Worm (Caenorhabditis elegans) whole organism, late embryonic: ENCODE data around the gene lgc-45.

ENCODE experiments used
- C08G9.2 ChIP-seq: sonication (generic microtip); optimal IDR thresholded peaks from 2 replicates; lab custom pipeline; 2016; ENCODE audit warnings: mild to moderate bottlenecking, missing genetic modification characterization, moderate library complexity, missing compliant biosample characterization
- C38D4.7 ChIP-seq: fragments of 200-800 bp; sonication (Bioruptor generic); optimal IDR thresholded peaks from 2 replicates; lab custom pipeline; 2018; ENCODE audit warnings: mild to moderate bottlenecking, missing genetic modification characterization, moderate library complexity, missing compliant biosample characterization
- F13H6.1 ChIP-seq: sonication (generic microtip); optimal IDR thresholded peaks from 2 replicates; lab custom pipeline; 2016; ENCODE audit warnings: missing genetic modification characterization, missing compliant biosample characterization
- K02D7.2 ChIP-seq: sonication (generic microtip); optimal IDR thresholded peaks from 2 replicates; lab custom pipeline; 2017; ENCODE audit warnings: mild to moderate bottlenecking, missing genetic modification characterization, missing compliant biosample characterization
- K09A11.1 ChIP-seq: sonication (generic microtip); optimal IDR thresholded peaks from 2 replicates; lab custom pipeline; 2017; ENCODE audit warnings: antibody characterized with exemption, mild to moderate bottlenecking, missing genetic modification characterization, missing compliant biosample characterization; ENCODE audit not compliant: insufficient read depth
- T23F11.4 ChIP-seq: fragments of 200-800 bp; sonication (Bioruptor generic); optimal IDR thresholded peaks from 2 replicates; lab custom pipeline; 2018; ENCODE audit warnings: mild to moderate bottlenecking, missing genetic modification characterization, missing compliant biosample characterization
- ahr-1 ChIP-seq: sonication (generic microtip); optimal IDR thresholded peaks from 2 replicates; lab custom pipeline; 2016; ENCODE audit warnings: missing genetic modification characterization, missing compliant biosample characterization
- ceh-18 ChIP-seq: sonication (generic microtip); optimal IDR thresholded peaks from 2 replicates; lab custom pipeline; 2016; ENCODE audit warnings: missing genetic modification characterization, missing compliant biosample characterization
- ceh-22 ChIP-seq: sonication (generic microtip); optimal IDR thresholded peaks from 2 replicates; lab custom pipeline; 2017; ENCODE audit warnings: missing biosample characterization, missing genetic modification characterization
- ceh-31 ChIP-seq: sonication (generic microtip); optimal IDR thresholded peaks from 2 replicates; lab custom pipeline; 2016; ENCODE audit warnings: missing genetic modification characterization, missing compliant biosample characterization
- ceh-45 ChIP-seq: fragments of 200-800 bp; sonication (Bioruptor generic); IDR thresholded peaks from 2 replicates; pipeline ENCODE4 v1.3.6; 2022; ENCODE audit warnings: missing genetic modification reagents, missing genetic modification characterization, missing compliant biosample characterization
- ceh-48 ChIP-seq: sonication (generic microtip); optimal IDR thresholded peaks from 2 replicates; lab custom pipeline; 2016; ENCODE audit warnings: missing genetic modification characterization, inconsistent platforms, missing compliant biosample characterization
- ceh-6 ChIP-seq: fragments of 200-800 bp; sonication (Bioruptor generic); optimal IDR thresholded peaks from 2 replicates; lab custom pipeline; 2018; ENCODE audit warnings: mild to moderate bottlenecking, missing genetic modification characterization, missing compliant biosample characterization
- che-1 ChIP-seq: sonication (generic microtip); optimal IDR thresholded peaks from 2 replicates; lab custom pipeline; 2016; ENCODE audit warnings: mild to moderate bottlenecking, missing genetic modification characterization, missing compliant biosample characterization
- dmd-4 ChIP-seq: sonication (generic microtip); optimal IDR thresholded peaks from 2 replicates; lab custom pipeline; 2016; ENCODE audit warnings: borderline replicate concordance, missing genetic modification characterization, missing compliant biosample characterization
- dve-1 ChIP-seq: sonication (generic microtip); optimal IDR thresholded peaks from 2 replicates; lab custom pipeline; 2017; ENCODE audit warnings: antibody characterized with exemption, mild to moderate bottlenecking, missing genetic modification characterization, missing compliant biosample characterization
- elt-2 ChIP-seq: sonication (generic microtip); optimal IDR thresholded peaks from 2 replicates; lab custom pipeline; 2016; ENCODE audit warnings: missing genetic modification reagents, missing genetic modification characterization, missing compliant biosample characterization
- elt-4 ChIP-seq: sonication (generic microtip); optimal IDR thresholded peaks from 2 replicates; lab custom pipeline; 2016; ENCODE audit warnings: missing genetic modification characterization, missing compliant biosample characterization
- eyg-1 ChIP-seq: sonication (generic microtip); optimal IDR thresholded peaks from 2 replicates; lab custom pipeline; 2016; ENCODE audit warnings: missing genotype, missing genetic modification characterization, missing compliant biosample characterization
- fax-1 ChIP-seq: sonication (generic microtip); optimal IDR thresholded peaks from 2 replicates; lab custom pipeline; 2016; ENCODE audit warnings: missing genotype, missing genetic modification characterization, missing compliant biosample characterization
- fkh-6 ChIP-seq: sonication (generic microtip); optimal IDR thresholded peaks from 2 replicates; lab custom pipeline; 2016; ENCODE audit warnings: missing genetic modification characterization, missing compliant biosample characterization
- gmeb-2 ChIP-seq: sonication (generic microtip); optimal IDR thresholded peaks from 2 replicates; lab custom pipeline; 2016; ENCODE audit warnings: missing genetic modification characterization, inconsistent platforms, missing compliant biosample characterization
- hlh-13 ChIP-seq: fragments of 200-800 bp; sonication (Bioruptor generic); optimal IDR thresholded peaks from 2 replicates; lab custom pipeline; 2018; ENCODE audit warnings: mild to moderate bottlenecking, missing genetic modification characterization, missing compliant biosample characterization
- hlh-15 ChIP-seq: sonication (generic microtip); optimal IDR thresholded peaks from 2 replicates; lab custom pipeline; 2016; ENCODE audit warnings: missing genetic modification characterization, missing compliant biosample characterization
- hlh-30 ChIP-seq: sonication (generic microtip); optimal IDR thresholded peaks from 2 replicates; lab custom pipeline; 2017; ENCODE audit warnings: antibody characterized with exemption, missing genetic modification characterization, missing compliant biosample characterization; ENCODE audit not compliant: insufficient read depth
- hlh-6 ChIP-seq: sonication (generic microtip); optimal IDR thresholded peaks from 2 replicates; lab custom pipeline; 2016; ENCODE audit warnings: missing genotype, missing genetic modification characterization, missing compliant biosample characterization
- hlh-8 ChIP-seq: sonication (generic microtip); optimal IDR thresholded peaks from 2 replicates; lab custom pipeline; 2016; ENCODE audit warnings: missing genotype, missing genetic modification characterization, missing compliant biosample characterization
- lim-6 ChIP-seq: sonication (generic microtip); optimal IDR thresholded peaks from 2 replicates; lab custom pipeline; 2016; ENCODE audit warnings: missing genetic modification characterization, missing compliant biosample characterization
- lin-11 ChIP-seq: fragments of 200-800 bp; sonication (Bioruptor generic); optimal IDR thresholded peaks from 2 replicates; lab custom pipeline; 2018; ENCODE audit warnings: mild to moderate bottlenecking, missing genetic modification characterization, missing compliant biosample characterization
- nfya-1 ChIP-seq: sonication (generic microtip); optimal IDR thresholded peaks from 2 replicates; lab custom pipeline; 2017; ENCODE audit warnings: missing genetic modification characterization, mild to moderate bottlenecking, missing compliant biosample characterization, antibody characterized with exemption, moderate library complexity
- nhr-11 ChIP-seq: fragments of 150-350 bp; optimal IDR thresholded peaks from 2 replicates; lab custom pipeline; 2014; ENCODE audit warnings: missing biosample characterization, missing genetic modification characterization
- npax-4 ChIP-seq: sonication (generic microtip); optimal IDR thresholded peaks from 2 replicates; lab custom pipeline; 2016; ENCODE audit warnings: missing genetic modification characterization, missing compliant biosample characterization
- odd-2 ChIP-seq: sonication (generic microtip); optimal IDR thresholded peaks from 2 replicates; lab custom pipeline; 2017; ENCODE audit warnings: antibody characterized with exemption, mild to moderate bottlenecking, missing genetic modification characterization, missing compliant biosample characterization
- pax-1 ChIP-seq: fragments of 150-350 bp; optimal IDR thresholded peaks from 2 replicates; lab custom pipeline; 2014; ENCODE audit warnings: missing biosample characterization, missing genetic modification characterization
- pha-4 ChIP-seq: fragments of 150-350 bp; optimal IDR thresholded peaks from 2 replicates; lab custom pipeline; 2018; ENCODE audit warnings: missing biosample characterization, missing genetic modification reagents, missing genetic modification characterization
- pqm-1 ChIP-seq: sonication (generic microtip); optimal IDR thresholded peaks from 2 replicates; lab custom pipeline; 2016; ENCODE audit warnings: missing genetic modification characterization, missing compliant biosample characterization
- pros-1 ChIP-seq: fragments of 150-350 bp; optimal IDR thresholded peaks from 2 replicates; lab custom pipeline; 2014; ENCODE audit warnings: missing biosample characterization, missing genetic modification reagents, missing genetic modification characterization
- ref-2 ChIP-seq: sonication (generic microtip); optimal IDR thresholded peaks from 2 replicates; lab custom pipeline; 2016; ENCODE audit warnings: missing genetic modification characterization, missing compliant biosample characterization
- rnt-1 ChIP-seq: sonication (generic microtip); optimal IDR thresholded peaks from 2 replicates; lab custom pipeline; 2016; ENCODE audit warnings: missing genetic modification characterization, missing compliant biosample characterization
- sdc-2 ChIP-seq: sonication (generic microtip); optimal IDR thresholded peaks from 2 replicates; lab custom pipeline; 2016; ENCODE audit warnings: missing genotype, missing genetic modification characterization, missing compliant biosample characterization
- sox-2 ChIP-seq: fragments of 200-800 bp; sonication (Bioruptor generic); IDR thresholded peaks from 2 replicates; pipeline ENCODE4 v1.3.6; 2022; ENCODE audit warnings: missing genetic modification reagents, missing genetic modification characterization, missing compliant biosample characterization
- tbx-2 ChIP-seq: sonication (generic microtip); optimal IDR thresholded peaks from 2 replicates; lab custom pipeline; 2016; ENCODE audit warnings: missing genetic modification characterization, missing compliant biosample characterization
- tbx-7 ChIP-seq: sonication (generic microtip); optimal IDR thresholded peaks from 2 replicates; lab custom pipeline; 2016; ENCODE audit warnings: missing genotype, missing genetic modification characterization, missing compliant biosample characterization
- ttx-3 ChIP-seq: sonication (generic microtip); optimal IDR thresholded peaks from 2 replicates; lab custom pipeline; 2016; ENCODE audit warnings: missing genetic modification reagents, missing genetic modification characterization, missing compliant biosample characterization
- unc-3 ChIP-seq, 2 experiments: fragments of 200-800 bp in 1 of 2; sonication (Bioruptor generic) in 1 of 2; sonication (generic microtip) in 1 of 2; conservative IDR thresholded peaks in 1 of 2; optimal IDR thresholded peaks in 1 of 2; 2 replicates each; pipeline versions ENCODE4 v1.3.6 to Lab custom; 2016 to 2022; ENCODE audit warnings: missing compliant biosample characterization in 2 of 2, missing genetic modification characterization in 2 of 2, missing genetic modification reagents in 1 of 2
- unc-42 ChIP-seq: sonication (generic microtip); optimal IDR thresholded peaks from 2 replicates; lab custom pipeline; 2016; ENCODE audit warnings: missing genotype, missing genetic modification characterization, missing compliant biosample characterization
- unc-86 ChIP-seq: sonication (generic microtip); optimal IDR thresholded peaks from 2 replicates; lab custom pipeline; 2016; ENCODE audit warnings: missing genetic modification characterization, missing compliant biosample characterization
- zip-5 ChIP-seq: sonication (generic microtip); optimal IDR thresholded peaks from 2 replicates; lab custom pipeline; 2016; ENCODE audit warnings: missing genetic modification characterization, missing compliant biosample characterization
- ztf-16 ChIP-seq: sonication (generic microtip); optimal IDR thresholded peaks from 2 replicates; lab custom pipeline; 2017; ENCODE audit warnings: missing genetic modification characterization, missing compliant biosample characterization

Gene lgc-45

DNA sequence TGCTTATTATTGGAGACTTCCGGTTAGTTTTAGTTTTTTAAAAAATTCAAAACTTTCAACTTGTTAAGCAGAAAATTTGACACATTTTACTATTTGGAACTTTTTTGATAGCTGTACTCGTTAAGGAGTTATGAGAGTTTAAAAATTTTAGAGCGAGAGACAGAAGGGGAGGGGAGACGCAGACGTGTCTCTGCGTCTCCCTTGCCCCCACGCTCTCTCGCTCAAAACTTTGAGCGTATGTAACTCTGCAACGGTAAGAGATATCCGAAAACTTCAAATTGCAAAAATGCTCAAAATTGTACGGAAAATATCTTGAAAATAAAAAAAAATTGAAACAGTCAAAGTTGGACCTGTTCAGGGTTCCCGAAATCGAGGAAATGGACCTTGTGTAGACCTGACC lies 41.1 kb upstream of the lgc-45 start:
- no peak for TF ChIP-seq hlh-6
- no peak for TF ChIP-seq tbx-2 (tag; lab: Kevin White, UChicago)
- TF ChIP-seq ref-2 (tag; lab: Kevin White, UChicago), result no peak
- TF ChIP-seq pqm-1 (tag; lab: Kevin White, UChicago), result no peak

DNA sequence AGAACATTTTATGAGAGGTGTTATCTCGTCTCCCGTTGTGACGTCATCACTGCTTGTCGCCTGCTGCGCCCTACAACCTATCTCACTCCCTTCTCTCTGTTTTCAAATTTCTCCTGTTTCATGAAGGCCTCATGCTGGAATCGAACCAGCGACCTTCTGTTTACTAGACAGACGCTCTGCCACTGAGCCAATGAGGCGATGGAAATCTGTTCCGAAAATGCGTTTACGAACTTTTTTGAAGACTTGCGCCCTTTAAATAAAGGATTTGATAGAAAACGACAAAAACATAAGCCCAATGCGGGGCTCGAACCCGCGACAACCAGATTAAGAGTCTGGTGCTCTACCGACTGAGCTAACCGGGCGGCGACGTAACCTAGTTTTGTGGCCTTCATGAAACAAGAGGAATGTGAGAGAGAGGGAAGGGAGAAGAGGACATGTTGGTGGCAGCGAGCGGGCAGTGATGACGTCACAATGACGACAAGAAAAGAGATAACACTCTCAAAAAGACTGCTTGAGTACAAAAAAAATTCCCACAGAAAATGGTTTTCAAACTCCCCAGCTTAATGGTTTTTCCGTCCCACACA lies 38.2 kb upstream of the lgc-45 start, which contains the start of gene clec-126:
Gene clec-126 (plus strand): TSS at position 534 of the 584 bp plus-strand sequence.
- TF ChIP-seq odd-2 (tag; lab: Kevin White, UChicago) (peak; percentile 58), pax-1 (no peak), ceh-31 (tag; lab: Kevin White, UChicago) (peak; percentile 54), fkh-6 (peak; percentile 76), che-1 (peak; percentile 75), dmd-4 (peak; percentile 62), sox-2 (GFP tag; lab: Robert Waterston, UW) (no peak; the same call in 1 of the 2 replicates), hlh-15 (tag; lab: Kevin White, UChicago) (peak; percentile 37), F13H6.1 (tag; lab: Kevin White, UChicago) (peak; percentile 12), pros-1 (tag; lab: Kevin White, UChicago) (no peak), ceh-48 (tag; lab: Kevin White, UChicago) (peak; percentile 53), hlh-30 (tag; lab: Kevin White, UChicago) (peak; percentile 43), pha-4 (tag; lab: Kevin White, UChicago) (no peak), K02D7.2 (peak; percentile 61), lim-6 (peak; percentile 43), hlh-8 (tag; lab: Kevin White, UChicago) (peak; percentile 9), zip-5 (peak; percentile 65), ceh-45 (GFP tag; lab: Robert Waterston, UW) (0 out of 2 replicates have a peak, but pooled peaks have one; percentile 7), nhr-11 (tag; lab: Kevin White, UChicago) (no peak), unc-86 (tag; lab: Kevin White, UChicago) (peak; percentile 69), nfya-1 (peak; percentile 64), sdc-2 (peak; percentile 57), ztf-16 (tag; lab: Kevin White, UChicago) (peak; percentile 45), ref-2 (tag; lab: Kevin White, UChicago) (peak; percentile 81), elt-4 (tag; lab: Kevin White, UChicago) (peak; percentile 9), pqm-1 (tag; lab: Kevin White, UChicago) (peak; percentile 80), gmeb-2 (tag; lab: Kevin White, UChicago) (peak; percentile 52), unc-3 (GFP tag; conservative IDR thresholded peaks at IDR 0.05; lab: Robert Waterston, UW) (no peak), unc-3 (tag; optimal IDR thresholded peaks at IDR 0.05; lab: Kevin White, UChicago) (peak; percentile 50), elt-2 (tag; lab: Kevin White, UChicago) (peak; percentile 93), ceh-22 (tag; lab: Kevin White, UChicago) (no peak), hlh-13 (GFP tag; lab: Kevin White, UChicago) (peak; percentile 54), tbx-7 (tag; lab: Kevin White, UChicago) (peak; percentile 59), lin-11 (tag; lab: Kevin White, UChicago) (peak; percentile 64), rnt-1 (tag; lab: Kevin White, UChicago) (peak; percentile 34), npax-4 (tag; lab: Kevin White, UChicago) (peak; percentile 46), dve-1 (peak; percentile 88), ttx-3 (tag; lab: Kevin White, UChicago) (peak; percentile 60), unc-42 (peak; percentile 85), eyg-1 (tag; lab: Kevin White, UChicago) (peak; percentile 81), tbx-2 (tag; lab: Kevin White, UChicago) (peak; percentile 76), ceh-6 (GFP tag; lab: Kevin White, UChicago) (peak; percentile 77), ahr-1 (tag; lab: Kevin White, UChicago) (no peak), K09A11.1 (peak; percentile 69), fax-1 (tag; lab: Kevin White, UChicago) (peak; percentile 44), hlh-6 (peak; percentile 85), T23F11.4 (GFP tag; lab: Kevin White, UChicago) (peak; percentile 1), ceh-18 (tag; lab: Kevin White, UChicago) (peak; percentile 71), C38D4.7 (peak; percentile 75), C08G9.2 (peak; percentile 67)
